Worm (Caenorhabditis elegans) whole organism, L1 larva: ENCODE data around the gene fbxa-32.

Experiments used
- F16B12.6 ChIP-seq: fragments of 150-350 bp; optimal IDR thresholded peaks from 2 replicates; lab custom pipeline; 2014; ENCODE audit warnings: missing biosample characterization, missing genetic modification characterization
- aha-1 ChIP-seq: fragments of 150-350 bp; optimal IDR thresholded peaks from 2 replicates; lab custom pipeline; 2014; ENCODE audit warnings: missing biosample characterization, missing genetic modification characterization
- ceh-63 ChIP-seq: fragments of 200-800 bp; sonication (Bioruptor generic); optimal IDR thresholded peaks from 2 replicates; lab custom pipeline; 2018; ENCODE audit warnings: mild to moderate bottlenecking, missing genetic modification characterization, missing compliant biosample characterization
- ceh-8 ChIP-seq: fragments of 200-800 bp; sonication (Bioruptor generic); optimal IDR thresholded peaks from 2 replicates; lab custom pipeline; 2018; ENCODE audit warnings: mild to moderate bottlenecking, missing genetic modification characterization, moderate library complexity, missing compliant biosample characterization
- ceh-82 ChIP-seq, 3 experiments: fragments of 150-350 bp in 1 of 3; sonication (generic microtip) in 2 of 3; optimal IDR thresholded peaks; 2 replicates each; lab custom pipeline; 2014 to 2017; ENCODE audit warnings: missing biosample characterization in 3 of 3, missing genetic modification characterization in 3 of 3
- ceh-88 ChIP-seq: fragments of 200-800 bp; sonication (Bioruptor generic); IDR thresholded peaks from 2 replicates; pipeline ENCODE4 v1.3.6; 2022; ENCODE audit warnings: missing genetic modification characterization, missing compliant biosample characterization
- dsc-1 ChIP-seq: sonication (generic microtip); optimal IDR thresholded peaks from 2 replicates; lab custom pipeline; 2016; ENCODE audit warnings: mild to moderate bottlenecking, missing genetic modification characterization, missing compliant biosample characterization
- efl-1 ChIP-seq, 4 experiments: fragments of 150-350 bp; optimal IDR thresholded peaks in 3 of 4; peaks in 1 of 4; 1 replicate in 1 of 4; 2 replicates in 3 of 4; lab custom pipeline; 2014; ENCODE audit warnings: missing biosample characterization in 2 of 4, missing genetic modification characterization in 2 of 4, missing genetic modification reagents in 2 of 4
- egl-13 ChIP-seq: sonication (generic microtip); optimal IDR thresholded peaks from 2 replicates; lab custom pipeline; 2016; ENCODE audit warnings: missing genotype, missing genetic modification reagents, missing genetic modification characterization, missing compliant biosample characterization
- elt-2 ChIP-seq: sonication (generic microtip); optimal IDR thresholded peaks from 2 replicates; lab custom pipeline; 2016; ENCODE audit warnings: missing genetic modification characterization, mild to moderate bottlenecking, inconsistent platforms, missing compliant biosample characterization, missing genetic modification reagents
- elt-3 ChIP-seq, 6 experiments: fragments of 150-350 bp in 1 of 6; sonication (generic microtip); optimal IDR thresholded peaks; 2 replicates each; lab custom pipeline; 2017 to 2018; ENCODE audit warnings: missing biosample characterization in 6 of 6, missing genetic modification characterization in 6 of 6, inconsistent platforms in 1 of 6
- fkh-4 ChIP-seq: sonication (generic microtip); optimal IDR thresholded peaks from 2 replicates; lab custom pipeline; 2016; ENCODE audit warnings: missing compliant biosample characterization, missing genetic modification characterization, borderline replicate concordance
- hlh-17 ChIP-seq: fragments of 200-800 bp; sonication (Bioruptor generic); optimal IDR thresholded peaks from 2 replicates; lab custom pipeline; 2018; ENCODE audit warnings: missing genetic modification characterization, mild to moderate bottlenecking, missing compliant biosample characterization, moderate library complexity, borderline replicate concordance
- hpl-2 ChIP-seq: fragments of 150-350 bp; optimal IDR thresholded peaks from 2 replicates; lab custom pipeline; 2014; ENCODE audit warnings: missing biosample characterization, missing genetic modification reagents, missing genetic modification characterization
- jun-1 ChIP-seq: fragments of 150-350 bp; optimal IDR thresholded peaks from 2 replicates; lab custom pipeline; 2014; ENCODE audit warnings: missing biosample characterization, missing genetic modification reagents, missing genetic modification characterization
- lin-14 ChIP-seq: fragments of 200-800 bp; sonication (Bioruptor generic); optimal IDR thresholded peaks from 2 replicates; lab custom pipeline; 2018; ENCODE audit warnings: mild to moderate bottlenecking, missing genetic modification characterization, moderate library complexity, missing compliant biosample characterization
- lin-15B ChIP-seq: fragments of 150-350 bp; sonication (generic microtip); optimal IDR thresholded peaks from 3 replicates; lab custom pipeline; 2014; ENCODE audit warnings: missing biosample characterization, missing genetic modification characterization
- lin-35 ChIP-seq, 2 experiments: fragments of 150-350 bp; optimal IDR thresholded peaks; 2 replicates each; lab custom pipeline; 2014; ENCODE audit warnings: missing biosample characterization in 2 of 2, missing genetic modification characterization in 2 of 2, missing genetic modification reagents in 2 of 2
- lsy-2 ChIP-seq, 2 experiments: fragments of 150-350 bp; optimal IDR thresholded peaks; 2 replicates each; lab custom pipeline; 2014; ENCODE audit warnings: missing biosample characterization in 2 of 2, missing genetic modification characterization in 2 of 2
- mdl-1 ChIP-seq, 2 experiments: fragments of 150-350 bp; optimal IDR thresholded peaks; 2 replicates each; lab custom pipeline; 2014 to 2017; ENCODE audit warnings: missing biosample characterization in 2 of 2, missing genetic modification characterization in 2 of 2, inconsistent platforms in 1 of 2
- nhr-12 ChIP-seq: sonication (generic microtip); optimal IDR thresholded peaks from 2 replicates; lab custom pipeline; 2017; ENCODE audit warnings: missing biosample characterization, missing genetic modification characterization
- nhr-19 ChIP-seq: fragments of 200-800 bp; sonication (Bioruptor generic); conservative IDR thresholded peaks from 2 replicates; pipeline ENCODE4 v1.3.6; 2022; ENCODE audit warnings: missing genetic modification characterization, missing compliant biosample characterization
- nhr-20 ChIP-seq: sonication (generic microtip); optimal IDR thresholded peaks from 2 replicates; lab custom pipeline; 2016; ENCODE audit warnings: mild to moderate bottlenecking, missing genetic modification characterization, missing compliant biosample characterization
- nhr-237 ChIP-seq: fragments of 150-350 bp; optimal IDR thresholded peaks from 2 replicates; lab custom pipeline; 2014; ENCODE audit warnings: missing biosample characterization, missing genetic modification characterization
- nhr-47 ChIP-seq: sonication (generic microtip); optimal IDR thresholded peaks from 2 replicates; lab custom pipeline; 2016; ENCODE audit warnings: mild to moderate bottlenecking, missing genetic modification characterization, moderate library complexity, missing compliant biosample characterization
- nhr-71 ChIP-seq: sonication (generic microtip); optimal IDR thresholded peaks from 2 replicates; lab custom pipeline; 2016; ENCODE audit warnings: mild to moderate bottlenecking, missing genetic modification characterization, moderate library complexity, missing compliant biosample characterization
- nhr-84 ChIP-seq: sonication (generic microtip); optimal IDR thresholded peaks from 2 replicates; lab custom pipeline; 2017; ENCODE audit warnings: missing biosample characterization, missing genetic modification characterization
- nhr-90 ChIP-seq: sonication (generic microtip); optimal IDR thresholded peaks from 2 replicates; lab custom pipeline; 2016; ENCODE audit warnings: mild to moderate bottlenecking, missing genetic modification characterization, missing compliant biosample characterization; ENCODE audit not compliant: poor library complexity
- pag-3 ChIP-seq: sonication (generic microtip); optimal IDR thresholded peaks from 2 replicates; lab custom pipeline; 2017; ENCODE audit warnings: missing genetic modification characterization, mild to moderate bottlenecking, missing compliant biosample characterization, antibody characterized with exemption, borderline replicate concordance; ENCODE audit not compliant: insufficient read depth
- pax-3 ChIP-seq: fragments of 200-800 bp; sonication (Bioruptor generic); optimal IDR thresholded peaks from 2 replicates; lab custom pipeline; 2018; ENCODE audit warnings: mild to moderate bottlenecking, missing genetic modification characterization, moderate library complexity, missing compliant biosample characterization
- pqm-1 ChIP-seq: sonication (generic microtip); optimal IDR thresholded peaks from 3 replicates; lab custom pipeline; 2017; ENCODE audit warnings: missing biosample characterization, missing genetic modification characterization
- rnt-1 ChIP-seq: sonication (generic microtip); optimal IDR thresholded peaks from 2 replicates; lab custom pipeline; 2016; ENCODE audit warnings: mild to moderate bottlenecking, missing genetic modification characterization, moderate library complexity, missing compliant biosample characterization
- skn-1 ChIP-seq: fragments of 150-350 bp; optimal IDR thresholded peaks from 2 replicates; lab custom pipeline; 2014; ENCODE audit warnings: missing biosample characterization, missing genetic modification characterization
- snpc-4 ChIP-seq: fragments of 150-350 bp; optimal IDR thresholded peaks from 2 replicates; lab custom pipeline; 2014; ENCODE audit warnings: missing biosample characterization, missing genetic modification characterization
- swsn-7 ChIP-seq: sonication (generic microtip); optimal IDR thresholded peaks from 2 replicates; lab custom pipeline; 2016; ENCODE audit warnings: missing genetic modification characterization, missing compliant biosample characterization
- unc-86 ChIP-seq: sonication (generic microtip); optimal IDR thresholded peaks from 2 replicates; lab custom pipeline; 2016; ENCODE audit warnings: missing genetic modification characterization, missing compliant biosample characterization
- zip-4 ChIP-seq: fragments of 200-800 bp; sonication (Bioruptor generic); optimal IDR thresholded peaks from 2 replicates; lab custom pipeline; 2018; ENCODE audit warnings: mild to moderate bottlenecking, missing genetic modification characterization, moderate library complexity, missing compliant biosample characterization

The fbxa-32 gene

DNA sequence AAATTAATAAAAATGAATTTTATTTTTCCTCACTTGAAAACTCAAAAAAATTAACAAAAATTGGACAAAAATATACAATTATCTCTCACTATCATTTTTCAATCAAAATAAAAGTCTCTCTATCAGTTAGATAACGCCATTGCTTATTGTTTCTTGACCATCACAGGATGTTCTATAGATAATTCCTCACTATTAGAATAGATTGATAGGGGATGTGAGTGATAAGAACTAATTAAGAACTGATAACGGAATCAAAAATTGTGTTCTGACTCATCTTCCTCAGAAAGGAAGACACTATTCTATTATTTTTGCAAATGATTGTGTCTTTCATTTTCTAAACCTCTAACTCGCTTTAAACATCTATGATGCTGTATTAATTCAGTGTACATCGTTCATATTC, 20.1 kb upstream of the fbxa-32 start:
- no peak for TF ChIP-seq hlh-17 (GFP tag; lab: Kevin White, UChicago)
- peak; percentile 35 for TF ChIP-seq pqm-1 (tag; lab: Kevin White, UChicago)
- TF ChIP-seq rnt-1 (tag; lab: Kevin White, UChicago): no peak
- no peak for TF ChIP-seq lin-15B (tag; lab: Kevin White, UChicago)
- no peak for TF ChIP-seq ceh-63 (GFP tag; lab: Kevin White, UChicago)
- TF ChIP-seq elt-2: peak; percentile 87
- TF ChIP-seq jun-1 (tag; lab: Kevin White, UChicago): peak; percentile 75
- TF ChIP-seq nhr-237 (tag; lab: Kevin White, UChicago): no peak
- TF ChIP-seq F16B12.6: no peak
- no peak for TF ChIP-seq ceh-88 (GFP tag; lab: Robert Waterston, UW)

ce11 chrIII:1288473-1289056, 19.5 kb upstream of the fbxa-32 start, which contains the start of gene fbxa-50:
Gene fbxa-50, minus strand, starts transcription at chrIII:1288523.
- TF ChIP-seq pqm-1 (tag; lab: Kevin White, UChicago): no peak
- peak; percentile 21 for TF ChIP-seq skn-1 (tag; lab: Kevin White, UChicago)

DNA sequence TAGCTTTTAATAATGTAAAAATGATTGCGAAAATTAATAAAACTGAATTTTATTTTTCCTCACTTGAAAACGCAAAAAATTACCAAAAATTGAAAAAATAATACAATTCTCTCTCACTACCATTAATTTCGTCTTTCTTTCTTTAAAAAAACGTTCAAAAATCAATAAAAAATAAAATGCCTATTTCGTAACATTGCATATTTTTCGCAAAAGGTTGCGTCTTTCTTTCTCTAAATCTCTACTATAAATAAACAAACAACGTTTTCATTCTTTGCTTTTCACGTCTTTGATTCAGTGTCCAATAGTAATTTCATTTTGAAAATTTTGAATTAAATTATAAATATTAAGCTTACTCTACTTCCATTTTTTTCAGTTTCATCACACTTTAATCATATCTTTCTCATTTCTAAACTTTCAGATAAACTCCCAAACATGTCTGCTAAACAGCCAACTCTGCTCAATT, 15.6 kb upstream of the fbxa-32 start, which contains the start of gene fbxa-37:
fbxa-37 (plus strand) TSS at position 413 of the 463 bp plus-strand sequence.
- TF ChIP-seq pag-3 (no peak), F16B12.6 (no peak), hlh-17 (GFP tag; lab: Kevin White, UChicago) (no peak), ceh-8 (GFP tag; lab: Kevin White, UChicago) (no peak), elt-2 (peak; percentile 2), lin-14 (GFP tag; lab: Kevin White, UChicago) (peak; percentile 61), nhr-84 (tag; lab: Kevin White, UChicago) (no peak), nhr-71 (tag; lab: Kevin White, UChicago) (peak; percentile 42), lsy-2 (tag; optimal IDR thresholded peaks at IDR 0.05; lab: Kevin White, UChicago) (peak; percentile 37 to 59), ceh-82 (tag; optimal IDR thresholded peaks at IDR 0.05; lab: Kevin White, UChicago) (peak in 2 of 3 experiments; percentile 32 to 34), swsn-7 (peak; percentile 25), skn-1 (tag; lab: Kevin White, UChicago) (peak; percentile 61), lin-35 (GFP tag; optimal IDR thresholded peaks at IDR 0.05; lab: Kevin White, UChicago) (peak in 1 of 2 experiments; percentile 25), snpc-4 (no peak), zip-4 (GFP tag; lab: Kevin White, UChicago) (peak; percentile 92), nhr-47 (tag; lab: Kevin White, UChicago) (peak; percentile 18), efl-1 (optimal IDR thresholded peaks at IDR 0.05; lab: Kevin White, UChicago) (peak; percentile 22 to 36), efl-1 (GFP tag; optimal IDR thresholded peaks at IDR 0.05 in 1 of 2; lab: Kevin White, UChicago) (peak; percentile 18 to 80), nhr-237 (tag; lab: Kevin White, UChicago) (peak; percentile 67), aha-1 (tag; lab: Kevin White, UChicago) (no peak)

DNA sequence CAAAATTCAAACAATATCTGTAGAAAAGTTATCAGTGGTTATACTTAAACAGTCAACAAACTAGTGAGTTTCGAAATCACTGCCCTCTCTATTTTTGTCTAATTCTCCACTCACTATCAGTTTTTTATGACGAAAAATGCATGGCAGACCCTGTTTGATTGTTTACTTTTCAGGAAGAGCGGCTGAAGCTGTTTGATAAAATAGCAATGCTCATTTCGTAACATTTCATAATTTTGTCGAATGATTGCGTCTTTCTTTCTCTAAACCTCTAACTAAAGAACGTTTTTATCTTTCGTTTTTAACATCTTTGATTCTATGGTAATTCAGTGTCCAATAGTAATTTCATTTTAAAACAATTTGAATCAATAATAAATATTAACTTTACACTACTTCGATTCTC, 10.1 kb upstream of the fbxa-32 start:
- peak in 1 of 2 experiments; percentile 38 for TF ChIP-seq lin-35 (GFP tag; optimal IDR thresholded peaks at IDR 0.05; lab: Kevin White, UChicago)
- TF ChIP-seq efl-1 (optimal IDR thresholded peaks at IDR 0.05; lab: Kevin White, UChicago): no peak
- peak in 1 of 2 experiments; percentile 81 for TF ChIP-seq efl-1 (GFP tag; optimal IDR thresholded peaks at IDR 0.05 in 1 of 2; lab: Kevin White, UChicago)
- TF ChIP-seq jun-1 (tag; lab: Kevin White, UChicago): peak; percentile 51
- peak; percentile 42 for TF ChIP-seq nhr-71 (tag; lab: Kevin White, UChicago)
- TF ChIP-seq egl-13 (tag; lab: Kevin White, UChicago): no peak
- TF ChIP-seq unc-86 (tag; lab: Kevin White, UChicago): no peak
- peak in 1 of 2 experiments; percentile 27 for TF ChIP-seq mdl-1 (tag; optimal IDR thresholded peaks at IDR 0.05; lab: Kevin White, UChicago)
- peak; percentile 3 for TF ChIP-seq nhr-90
- TF ChIP-seq elt-3 (tag; optimal IDR thresholded peaks at IDR 0.05; lab: Kevin White, UChicago): peak in 1 of 6 experiments; percentile 43
- peak; percentile 25 for TF ChIP-seq pax-3 (tag; lab: Kevin White, UChicago)
- TF ChIP-seq hpl-2: peak; percentile 53
- TF ChIP-seq elt-2: peak; percentile 98
- peak; percentile 95 for TF ChIP-seq pqm-1 (tag; lab: Kevin White, UChicago)
- TF ChIP-seq nhr-20 (tag; lab: Kevin White, UChicago): peak; percentile 37
- no peak for TF ChIP-seq nhr-19 (GFP tag; lab: Robert Waterston, UW)
- TF ChIP-seq dsc-1 (tag; lab: Kevin White, UChicago): no peak
- TF ChIP-seq zip-4 (GFP tag; lab: Kevin White, UChicago): peak; percentile 55
- TF ChIP-seq lsy-2 (tag; optimal IDR thresholded peaks at IDR 0.05; lab: Kevin White, UChicago): peak in 1 of 2 experiments; percentile 29
- TF ChIP-seq fkh-4 (tag; lab: Kevin White, UChicago): no peak
- TF ChIP-seq nhr-12 (tag; lab: Kevin White, UChicago): no peak
